Worm (Caenorhabditis elegans) whole organism, L4 larva: ENCODE measurements around the gene unc-36.

Experiments
- F37D6.2 ChIP-seq: sonication (generic microtip); optimal IDR thresholded peaks from 2 replicates; lab custom pipeline; 2016; ENCODE audit warnings: mild to moderate bottlenecking, missing genetic modification characterization, missing compliant biosample characterization
- F49E8.2 ChIP-seq: sonication (generic microtip); optimal IDR thresholded peaks from 2 replicates; lab custom pipeline; 2016; ENCODE audit warnings: missing compliant biosample characterization, mild to moderate bottlenecking, missing genetic modification characterization, borderline replicate concordance
- R02D3.7 ChIP-seq: fragments of 150-350 bp; sonication (generic microtip); optimal IDR thresholded peaks from 3 replicates; lab custom pipeline; 2014; ENCODE audit warnings: missing biosample characterization, missing genetic modification characterization
- Y48G9A.11 ChIP-seq: fragments of 200-800 bp; sonication (Bioruptor generic); IDR thresholded peaks from 2 replicates; pipeline ENCODE4 v1.3.6; 2022; ENCODE audit warnings: missing genetic modification reagents, missing genetic modification characterization, missing compliant biosample characterization
- Y75B8A.6 ChIP-seq: fragments of 200-800 bp; sonication (Bioruptor generic); IDR thresholded peaks from 2 replicates; pipeline ENCODE4 v1.3.6; 2022; ENCODE audit warnings: missing genetic modification reagents, missing genetic modification characterization, missing compliant biosample characterization
- aha-1 ChIP-seq: fragments of 150-350 bp; peaks from one replicate; lab custom pipeline; 2014; ENCODE audit warnings: missing biosample characterization, missing genetic modification characterization
- aly-2 ChIP-seq: sonication (generic microtip); optimal IDR thresholded peaks from 2 replicates; lab custom pipeline; 2018; ENCODE audit warnings: missing biosample characterization, missing genetic modification characterization
- arid-1 ChIP-seq: fragments of 200-800 bp; sonication (Bioruptor generic); conservative IDR thresholded peaks from 2 replicates; pipeline ENCODE4 v1.3.6; 2022; ENCODE audit warnings: missing genetic modification reagents, missing genetic modification characterization, missing compliant biosample characterization
- ceh-44 ChIP-seq: fragments of 200-800 bp; sonication (Bioruptor generic); IDR thresholded peaks from 2 replicates; pipeline ENCODE4 v1.3.6; 2022; ENCODE audit warnings: missing genetic modification reagents, missing genetic modification characterization, missing compliant biosample characterization
- ceh-62 ChIP-seq: sonication (generic microtip); optimal IDR thresholded peaks from 2 replicates; lab custom pipeline; 2017; ENCODE audit warnings: missing biosample characterization, missing genetic modification characterization
- daf-16 ChIP-seq, 3 experiments: sonication (generic microtip); optimal IDR thresholded peaks; 2 replicates each; lab custom pipeline; 2016 to 2017; ENCODE audit warnings: missing genetic modification characterization in 3 of 3, missing genetic modification reagents in 3 of 3, mild to moderate bottlenecking in 2 of 3, missing compliant biosample characterization in 2 of 3, missing biosample characterization in 1 of 3, moderate library complexity in 1 of 3
- daf-19 ChIP-seq: fragments of 200-800 bp; sonication (Bioruptor generic); conservative IDR thresholded peaks from 2 replicates; pipeline ENCODE4 v1.3.6; 2022; ENCODE audit warnings: missing genetic modification characterization, missing compliant biosample characterization
- daf-8 ChIP-seq: fragments of 200-800 bp; sonication (Bioruptor generic); IDR thresholded peaks from 2 replicates; pipeline ENCODE4 v1.3.6; 2022; ENCODE audit warnings: missing genetic modification characterization, missing compliant biosample characterization
- dmd-8 ChIP-seq: fragments of 200-800 bp; sonication (Bioruptor generic); IDR thresholded peaks from 2 replicates; pipeline ENCODE4 v1.3.6; 2022; ENCODE audit warnings: missing genetic modification characterization, missing compliant biosample characterization
- dmd-9 ChIP-seq: fragments of 200-800 bp; sonication (Bioruptor generic); IDR thresholded peaks from 2 replicates; pipeline ENCODE4 v1.3.6; 2022; ENCODE audit warnings: missing genetic modification reagents, missing genetic modification characterization, missing compliant biosample characterization
- duxl-1 ChIP-seq: sonication (generic microtip); optimal IDR thresholded peaks from 2 replicates; lab custom pipeline; 2016; ENCODE audit warnings: mild to moderate bottlenecking, missing genetic modification characterization, moderate library complexity, missing compliant biosample characterization; ENCODE audit not compliant: poor library complexity
- dve-1 ChIP-seq: sonication (generic microtip); optimal IDR thresholded peaks from 2 replicates; lab custom pipeline; 2017; ENCODE audit warnings: antibody characterized with exemption, mild to moderate bottlenecking, missing genetic modification characterization, missing compliant biosample characterization; ENCODE audit not compliant: insufficient read depth
- egl-43 ChIP-seq: fragments of 200-800 bp; sonication (Bioruptor generic); IDR thresholded peaks from 2 replicates; pipeline ENCODE4 v1.3.6; 2022; ENCODE audit warnings: missing genetic modification reagents, missing genetic modification characterization, missing compliant biosample characterization
- fkh-10 ChIP-seq: fragments of 150-350 bp; optimal IDR thresholded peaks from 2 replicates; lab custom pipeline; 2014; ENCODE audit warnings: missing biosample characterization, missing genetic modification reagents, missing genetic modification characterization
- fos-1 ChIP-seq: fragments of 150-350 bp; optimal IDR thresholded peaks from 2 replicates; lab custom pipeline; 2014; ENCODE audit warnings: missing biosample characterization, missing genetic modification characterization
- hif-1 ChIP-seq, 2 experiments: sonication (generic microtip); optimal IDR thresholded peaks; 2 replicates each; lab custom pipeline; 2016 to 2017; ENCODE audit warnings: missing compliant biosample characterization in 2 of 2, missing genetic modification characterization in 2 of 2, missing genetic modification reagents in 2 of 2, missing genotype in 2 of 2, mild to moderate bottlenecking in 1 of 2
- hlh-11 ChIP-seq: fragments of 200-800 bp; sonication (Bioruptor generic); optimal IDR thresholded peaks from 2 replicates; lab custom pipeline; 2018; ENCODE audit warnings: mild to moderate bottlenecking, missing genetic modification characterization, missing compliant biosample characterization
- hlh-30 ChIP-seq: sonication (generic microtip); optimal IDR thresholded peaks from 2 replicates; lab custom pipeline; 2017; ENCODE audit warnings: antibody characterized with exemption, mild to moderate bottlenecking, missing genetic modification characterization, missing compliant biosample characterization; ENCODE audit not compliant: insufficient read depth
- jun-1 ChIP-seq: fragments of 150-350 bp; optimal IDR thresholded peaks from 2 replicates; lab custom pipeline; 2014; ENCODE audit warnings: missing biosample characterization, missing genetic modification reagents, missing genetic modification characterization
- lim-7 ChIP-seq: fragments of 200-800 bp; sonication (Bioruptor generic); IDR thresholded peaks from 2 replicates; pipeline ENCODE4 v1.3.6; 2022; ENCODE audit warnings: missing genetic modification characterization, missing compliant biosample characterization
- lin-1 ChIP-seq: fragments of 200-800 bp; sonication (Bioruptor generic); IDR thresholded peaks from 2 replicates; pipeline ENCODE4 v1.3.6; 2022; ENCODE audit warnings: missing genetic modification reagents, missing genetic modification characterization, missing compliant biosample characterization
- lin-29 ChIP-seq: fragments of 200-800 bp; sonication (Bioruptor generic); IDR thresholded peaks from 2 replicates; pipeline ENCODE4 v1.3.6; 2022; ENCODE audit warnings: missing genetic modification reagents, missing genetic modification characterization, missing compliant biosample characterization
- lin-39 ChIP-seq: fragments of 150-350 bp; optimal IDR thresholded peaks from 2 replicates; lab custom pipeline; 2014; ENCODE audit warnings: missing biosample characterization, missing genetic modification reagents, missing genetic modification characterization
- lir-3 ChIP-seq: sonication (generic microtip); optimal IDR thresholded peaks from 2 replicates; lab custom pipeline; 2016; ENCODE audit warnings: mild to moderate bottlenecking, missing genetic modification characterization, missing compliant biosample characterization
- lsy-2 ChIP-seq, 2 experiments: fragments of 150-350 bp in 1 of 2; sonication (generic microtip) in 1 of 2; optimal IDR thresholded peaks; 2 replicates each; lab custom pipeline; 2014 to 2017; ENCODE audit warnings: missing biosample characterization in 2 of 2, missing genetic modification characterization in 2 of 2
- mdt-29 ChIP-seq: fragments of 200-800 bp; sonication (Bioruptor generic); IDR thresholded peaks from 2 replicates; pipeline ENCODE4 v1.3.6; 2022; ENCODE audit warnings: missing genetic modification reagents, missing genetic modification characterization, missing compliant biosample characterization
- mes-2 ChIP-seq: sonication (generic microtip); optimal IDR thresholded peaks from 2 replicates; lab custom pipeline; 2016; ENCODE audit warnings: missing genotype, mild to moderate bottlenecking, missing genetic modification characterization, missing compliant biosample characterization; ENCODE audit not compliant: poor library complexity, severe bottlenecking
- nhr-102 ChIP-seq: sonication (generic microtip); optimal IDR thresholded peaks from 2 replicates; lab custom pipeline; 2016; ENCODE audit warnings: mild to moderate bottlenecking, missing genetic modification characterization, moderate library complexity, missing compliant biosample characterization
- nhr-11 ChIP-seq: fragments of 150-350 bp; optimal IDR thresholded peaks from 2 replicates; lab custom pipeline; 2014; ENCODE audit warnings: missing biosample characterization, missing genetic modification characterization
- nhr-28 ChIP-seq: fragments of 150-350 bp; optimal IDR thresholded peaks from 2 replicates; lab custom pipeline; 2014; ENCODE audit warnings: missing biosample characterization, missing genetic modification characterization
- nhr-41 ChIP-seq: fragments of 200-800 bp; sonication (Bioruptor generic); IDR thresholded peaks from 2 replicates; pipeline ENCODE4 v1.3.6; 2022; ENCODE audit warnings: missing genetic modification reagents, missing genetic modification characterization, missing compliant biosample characterization
- nhr-42 ChIP-seq: fragments of 200-800 bp; sonication (Bioruptor generic); IDR thresholded peaks from 2 replicates; pipeline ENCODE4 v1.3.6; 2022; ENCODE audit warnings: missing genetic modification characterization, missing compliant biosample characterization
- nhr-77 ChIP-seq: fragments of 150-350 bp; optimal IDR thresholded peaks from 2 replicates; lab custom pipeline; 2014; ENCODE audit warnings: missing biosample characterization, missing genetic modification characterization
- php-3 ChIP-seq: fragments of 200-800 bp; sonication (Bioruptor generic); IDR thresholded peaks from 2 replicates; pipeline ENCODE4 v1.3.6; 2022; ENCODE audit warnings: missing genetic modification reagents, missing genetic modification characterization, missing compliant biosample characterization
- pqm-1 ChIP-seq: sonication (generic microtip); optimal IDR thresholded peaks from 2 replicates; lab custom pipeline; 2017; ENCODE audit warnings: missing biosample characterization, missing genetic modification characterization
- skn-1 ChIP-seq: fragments of 150-350 bp; optimal IDR thresholded peaks from 2 replicates; lab custom pipeline; 2014; ENCODE audit warnings: missing biosample characterization, missing genetic modification characterization
- snpc-1.2 ChIP-seq: fragments of 200-800 bp; sonication (Bioruptor generic); IDR thresholded peaks from 2 replicates; pipeline ENCODE4 v1.3.6; 2022; ENCODE audit warnings: missing genetic modification reagents, missing genetic modification characterization, missing compliant biosample characterization
- tag-97 ChIP-seq: fragments of 200-800 bp; sonication (Bioruptor generic); IDR thresholded peaks from 2 replicates; pipeline ENCODE4 v1.3.6; 2022; ENCODE audit warnings: missing genetic modification characterization, missing compliant biosample characterization
- tra-1 ChIP-seq: fragments of 200-800 bp; sonication (Bioruptor generic); IDR thresholded peaks from 2 replicates; pipeline ENCODE4 v1.3.6; 2022; ENCODE audit warnings: missing genetic modification reagents, missing genetic modification characterization, missing compliant biosample characterization
- unc-62 ChIP-seq, 3 experiments: fragments of 150-350 bp in 1 of 3; sonication (generic microtip); optimal IDR thresholded peaks in 2 of 3; peaks in 1 of 3; 1 replicate in 1 of 3; 2 replicates in 2 of 3; lab custom pipeline; 2014 to 2017; ENCODE audit warnings: missing biosample characterization in 3 of 3, missing genetic modification characterization in 3 of 3, missing genetic modification reagents in 3 of 3, missing genotype in 1 of 3
- zfp-3 ChIP-seq: fragments of 200-800 bp; sonication (Bioruptor generic); conservative IDR thresholded peaks from 2 replicates; pipeline ENCODE4 v1.3.6; 2022; ENCODE audit warnings: missing genetic modification reagents, missing genetic modification characterization, missing compliant biosample characterization
- zip-11 ChIP-seq: fragments of 200-800 bp; sonication (Bioruptor generic); IDR thresholded peaks from 2 replicates; pipeline ENCODE4 v1.3.6; 2022; ENCODE audit warnings: missing genetic modification characterization, missing compliant biosample characterization
- zip-2 ChIP-seq: fragments of 150-350 bp; optimal IDR thresholded peaks from 2 replicates; lab custom pipeline; 2014; ENCODE audit warnings: missing biosample characterization, missing genetic modification characterization

Gene unc-36

ce11 chrIII:8239325-8239724 is 38.3 kb upstream of the unc-36 start, which contains the start of gene tsp-1:
TSS of gene tsp-1 (minus strand) at chrIII:8239423.
- TF ChIP-seq mes-2 (tag; lab: Kevin White, UChicago) (no peak), pqm-1 (tag; lab: Kevin White, UChicago) (peak; percentile 55), lin-1 (no peak), daf-16 (GFP tag; optimal IDR thresholded peaks at IDR 0.05; lab: Kevin White, UChicago) (no peak), daf-16 (tag; optimal IDR thresholded peaks at IDR 0.05; lab: Kevin White, UChicago) (peak; percentile 35), nhr-28 (tag; lab: Kevin White, UChicago) (peak; percentile 27), nhr-102 (tag; lab: Kevin White, UChicago) (no peak)

DNA sequence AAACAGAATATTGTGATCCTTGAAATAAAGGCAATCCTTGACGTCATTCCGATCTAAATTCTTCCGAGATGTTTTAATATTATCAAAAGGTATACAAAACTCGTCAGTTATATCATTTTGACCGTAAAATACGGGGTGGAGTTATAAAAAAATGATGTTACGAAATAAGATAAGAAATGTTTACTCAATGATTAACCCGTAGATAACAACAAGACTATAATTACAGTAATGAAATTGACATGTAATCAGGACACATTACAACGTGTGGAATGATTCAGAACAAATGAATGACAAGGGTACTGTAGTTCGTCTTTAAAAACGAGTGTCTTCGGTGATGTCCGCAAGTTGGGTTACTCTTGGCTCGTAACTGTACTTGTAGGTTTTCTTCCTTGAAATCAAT is 36.8 kb upstream of the unc-36 start, which contains the start of gene tsp-2:
Gene tsp-2 (minus strand): TSS at position 109 of the 400 bp plus-strand sequence.
- TF ChIP-seq nhr-77 (tag; lab: Kevin White, UChicago) (peak; percentile 73), lim-7 (GFP tag; lab: Robert Waterston, UW) (no peak), lsy-2 (tag; optimal IDR thresholded peaks at IDR 0.05; lab: Kevin White, UChicago) (peak in 1 of 2 experiments; percentile 75), unc-62 (GFP tag; optimal IDR thresholded peaks at IDR 0.05 in 1 of 2; lab: Kevin White, UChicago) (peak in 1 of 2 experiments; percentile 28), unc-62 (tag; optimal IDR thresholded peaks at IDR 0.05; lab: Kevin White, UChicago) (no peak), duxl-1 (tag; lab: Kevin White, UChicago) (no peak), hlh-30 (tag; lab: Kevin White, UChicago) (no peak), daf-16 (GFP tag; optimal IDR thresholded peaks at IDR 0.05; lab: Kevin White, UChicago) (no peak), daf-16 (tag; optimal IDR thresholded peaks at IDR 0.05; lab: Kevin White, UChicago) (peak; percentile 73), lir-3 (tag; lab: Kevin White, UChicago) (no peak), tra-1 (no peak), arid-1 (GFP tag; lab: Robert Waterston, UW) (no peak), mes-2 (tag; lab: Kevin White, UChicago) (no peak), snpc-1.2 (GFP tag; lab: Robert Waterston, UW) (no peak), Y75B8A.6 (GFP tag; lab: Robert Waterston, UW) (no peak), fkh-10 (GFP tag; lab: Kevin White, UChicago) (no peak), zip-11 (GFP tag; lab: Robert Waterston, UW) (no peak), nhr-42 (no peak), daf-8 (GFP tag; lab: Robert Waterston, UW) (no peak), aha-1 (no peak), daf-19 (GFP tag; lab: Robert Waterston, UW) (no peak), zip-2 (peak; percentile 6), nhr-11 (no peak), lin-29 (no peak), Y48G9A.11 (no peak), aly-2 (tag; lab: Kevin White, UChicago) (no peak), hif-1 (tag; optimal IDR thresholded peaks at IDR 0.05; lab: Kevin White, UChicago) (no peak), ceh-44 (GFP tag; lab: Robert Waterston, UW) (no peak), pqm-1 (tag; lab: Kevin White, UChicago) (peak; percentile 39), lin-39 (tag; lab: Kevin White, UChicago) (no peak), egl-43 (no peak), lin-1 (no peak), dve-1 (tag; lab: Kevin White, UChicago) (peak; percentile 76), R02D3.7 (tag; lab: Kevin White, UChicago) (no peak), ceh-62 (tag; lab: Kevin White, UChicago) (no peak), hlh-11 (tag; lab: Kevin White, UChicago) (peak; percentile 54), jun-1 (tag; lab: Kevin White, UChicago) (no peak), nhr-41 (no peak), tag-97 (GFP tag; lab: Robert Waterston, UW) (no peak), F37D6.2 (tag; lab: Kevin White, UChicago) (no peak), dmd-9 (no peak), dmd-8 (no peak), php-3 (GFP tag; lab: Robert Waterston, UW) (peak; percentile 95), skn-1 (tag; lab: Kevin White, UChicago) (no peak), zfp-3 (GFP tag; lab: Robert Waterston, UW) (no peak), F49E8.2 (tag; lab: Kevin White, UChicago) (no peak), fos-1 (no peak), mdt-29 (GFP tag; lab: Robert Waterston, UW) (no peak)
